Fruit fly (Drosophila melanogaster) whole organism, embryonic: ENCODE data around the gene CG6739.

Source experiments
- CG10321 ChIP-seq: fragments of 200-800 bp; sonication (Bioruptor generic); IDR thresholded peaks from 2 replicates; pipeline ENCODE4 v1.3.6; 2022; ENCODE audit warnings: missing biosample characterization, missing genetic modification characterization
- CG12071 ChIP-seq: fragments of 200-800 bp; sonication (Bioruptor generic); optimal IDR thresholded peaks from 3 replicates; lab custom pipeline; 2018; ENCODE audit warnings: missing biosample characterization, mild to moderate bottlenecking, missing genetic modification characterization
- CG14710 ChIP-seq: fragments of 200-800 bp; sonication (Bioruptor generic); optimal IDR thresholded peaks from 3 replicates; lab custom pipeline; 2019; ENCODE audit warnings: missing biosample characterization, mild to moderate bottlenecking, missing genetic modification characterization, moderate library complexity
- CG17829 ChIP-seq: fragments of 200-800 bp; optimal IDR thresholded peaks from 2 replicates; lab custom pipeline; 2019; ENCODE audit warnings: missing biosample characterization, mild to moderate bottlenecking, missing genetic modification characterization, moderate library complexity
- CG1792 ChIP-seq: fragments of 200-800 bp; sonication (Bioruptor generic); optimal IDR thresholded peaks from 2 replicates; lab custom pipeline; 2016; ENCODE audit warnings: missing biosample characterization, missing genetic modification characterization
- CG18011 ChIP-seq: fragments of 200-800 bp; sonication (Bioruptor generic); optimal IDR thresholded peaks from 2 replicates; lab custom pipeline; 2017; ENCODE audit warnings: missing biosample characterization, missing genetic modification characterization, mild to moderate bottlenecking, moderate library complexity, missing genotype
- CG1832 ChIP-seq: fragments of 200-800 bp; sonication (Bioruptor generic); optimal IDR thresholded peaks from 2 replicates; lab custom pipeline; 2017; ENCODE audit warnings: missing biosample characterization, mild to moderate bottlenecking, missing genetic modification characterization, inconsistent platforms
- CG2202 ChIP-seq: fragments of 200-800 bp; sonication (Bioruptor generic); optimal IDR thresholded peaks from 2 replicates; lab custom pipeline; 2018; ENCODE audit warnings: missing biosample characterization, mild to moderate bottlenecking, missing genetic modification characterization
- CG2712 ChIP-seq: fragments of 200-800 bp; optimal IDR thresholded peaks from 3 replicates; lab custom pipeline; 2019; ENCODE audit warnings: missing biosample characterization, mild to moderate bottlenecking, missing genetic modification characterization, moderate library complexity
- CG4328 ChIP-seq: fragments of 200-800 bp; sonication (Bioruptor generic); optimal IDR thresholded peaks from 3 replicates; lab custom pipeline; 2017; ENCODE audit warnings: missing biosample characterization, missing genetic modification reagents, missing genetic modification characterization
- CG5953 ChIP-seq: fragments of 200-800 bp; sonication (Bioruptor generic); IDR thresholded peaks from 2 replicates; pipeline ENCODE4 v1.3.6; 2022; ENCODE audit warnings: missing biosample characterization, missing genetic modification characterization
- CG9437 ChIP-seq: fragments of 200-800 bp; sonication (Bioruptor generic); optimal IDR thresholded peaks from 2 replicates; lab custom pipeline; 2018; ENCODE audit warnings: missing biosample characterization, mild to moderate bottlenecking, missing genetic modification characterization
- Dek ChIP-seq: fragments of 200-800 bp; sonication (Bioruptor generic); optimal IDR thresholded peaks from 3 replicates; lab custom pipeline; 2019; ENCODE audit warnings: missing biosample characterization, mild to moderate bottlenecking, missing genetic modification characterization, moderate library complexity
- Dref ChIP-seq: fragments of 200-800 bp; sonication (Bioruptor generic); IDR thresholded peaks from 2 replicates; pipeline ENCODE4 v1.3.6; 2022; ENCODE audit warnings: missing biosample characterization, missing genetic modification characterization
- Ets65A ChIP-seq: fragments of 200-800 bp; sonication (Bioruptor generic); peaks from one replicate; lab custom pipeline; 2016; ENCODE audit warnings: missing biosample characterization, missing genetic modification characterization
- HmgZ ChIP-seq: fragments of 200-800 bp; sonication (Bioruptor generic); optimal IDR thresholded peaks from 2 replicates; lab custom pipeline; 2018; ENCODE audit warnings: missing biosample characterization, mild to moderate bottlenecking, missing genetic modification characterization
- MTF-1 ChIP-seq: fragments of 200-800 bp; sonication (Bioruptor generic); optimal IDR thresholded peaks from 2 replicates; lab custom pipeline; 2018; ENCODE audit warnings: missing biosample characterization, mild to moderate bottlenecking, missing genetic modification characterization, borderline replicate concordance
- Mes4 ChIP-seq: fragments of 200-800 bp; sonication (Bioruptor generic); optimal IDR thresholded peaks from 2 replicates; lab custom pipeline; 2016; ENCODE audit warnings: missing biosample characterization, missing genetic modification characterization
- Neu2 ChIP-seq: fragments of 200-800 bp; sonication (Bioruptor generic); optimal IDR thresholded peaks from 3 replicates; lab custom pipeline; 2016; ENCODE audit warnings: missing biosample characterization, missing genetic modification characterization, borderline replicate concordance
- Oaz ChIP-seq: fragments of 200-800 bp; sonication (Bioruptor generic); IDR thresholded peaks from 2 replicates; pipeline ENCODE4 v1.3.6; 2022; ENCODE audit warnings: missing biosample characterization, missing genetic modification characterization
- Oli ChIP-seq: fragments of 200-800 bp; sonication (Bioruptor generic); optimal IDR thresholded peaks from 2 replicates; lab custom pipeline; 2018; ENCODE audit warnings: missing biosample characterization, mild to moderate bottlenecking, missing genetic modification characterization, moderate library complexity
- Spps ChIP-seq: fragments of 200-800 bp; sonication (Bioruptor generic); optimal IDR thresholded peaks from 2 replicates; lab custom pipeline; 2018; ENCODE audit warnings: missing biosample characterization, mild to moderate bottlenecking, missing genetic modification characterization
- Ssrp ChIP-seq: fragments of 200-800 bp; sonication (Bioruptor generic); optimal IDR thresholded peaks from 2 replicates; lab custom pipeline; 2018; ENCODE audit warnings: missing biosample characterization, mild to moderate bottlenecking, missing genetic modification characterization, moderate library complexity
- Taf1 ChIP-seq: fragments of 200-800 bp; sonication (Bioruptor generic); IDR thresholded peaks from 2 replicates; pipeline ENCODE4 v1.3.6; 2022; ENCODE audit warnings: missing biosample characterization, missing genetic modification characterization
- Xrp1 ChIP-seq: fragments of 200-800 bp; sonication (Bioruptor generic); IDR thresholded peaks from 2 replicates; pipeline ENCODE4 v1.3.6; 2022; ENCODE audit warnings: missing biosample characterization, missing genetic modification characterization
- ab ChIP-seq: fragments of 200-800 bp; sonication (Bioruptor generic); optimal IDR thresholded peaks from 2 replicates; lab custom pipeline; 2016; ENCODE audit warnings: missing biosample characterization, missing genetic modification characterization
- abd-A ChIP-seq: fragments of 200-800 bp; sonication (Bioruptor generic); optimal IDR thresholded peaks from 3 replicates; lab custom pipeline; 2019; ENCODE audit warnings: missing biosample characterization, mild to moderate bottlenecking, missing genetic modification characterization, moderate library complexity
- ara ChIP-seq: fragments of 200-800 bp; sonication (Bioruptor generic); IDR thresholded peaks from 2 replicates; pipeline ENCODE4 v1.3.6; 2022; ENCODE audit warnings: missing biosample characterization, missing genetic modification characterization
- dmrt99B ChIP-seq: fragments of 200-800 bp; sonication (Bioruptor generic); optimal IDR thresholded peaks from 2 replicates; lab custom pipeline; 2018; ENCODE audit warnings: missing biosample characterization, mild to moderate bottlenecking, missing genetic modification characterization, moderate library complexity
- en ChIP-seq: fragments of 200-800 bp; sonication (Bioruptor generic); optimal IDR thresholded peaks from 2 replicates; lab custom pipeline; 2016; ENCODE audit warnings: missing biosample characterization, missing genetic modification characterization
- exex ChIP-seq: fragments of 200-800 bp; sonication (Bioruptor generic); optimal IDR thresholded peaks from 4 replicates; lab custom pipeline; 2018; ENCODE audit warnings: missing biosample characterization, mild to moderate bottlenecking, missing genetic modification characterization, moderate library complexity
- gro ChIP-seq: fragments of 200-800 bp; sonication (Bioruptor generic); optimal IDR thresholded peaks from 2 replicates; lab custom pipeline; 2016; ENCODE audit warnings: missing biosample characterization, missing genetic modification characterization
- jigr1 ChIP-seq: fragments of 200-800 bp; sonication (Bioruptor generic); IDR thresholded peaks from 3 replicates; pipeline ENCODE4 v1.3.6; 2022; ENCODE audit warnings: missing biosample characterization, missing genetic modification characterization
- jumu ChIP-seq: fragments of 200-800 bp; sonication (Bioruptor generic); optimal IDR thresholded peaks from 3 replicates; lab custom pipeline; 2016; ENCODE audit warnings: missing biosample characterization, missing genetic modification characterization
- knrl ChIP-seq: fragments of 200-800 bp; sonication (Bioruptor generic); IDR thresholded peaks from 3 replicates; pipeline ENCODE4 v1.3.6; 2022; ENCODE audit warnings: missing biosample characterization, missing genetic modification characterization; ENCODE audit not compliant: partially characterized antibody
- nerfin-1 ChIP-seq: fragments of 200-800 bp; sonication (Bioruptor generic); optimal IDR thresholded peaks from 3 replicates; lab custom pipeline; 2019; ENCODE audit warnings: missing biosample characterization, mild to moderate bottlenecking, missing genetic modification characterization, moderate library complexity
- odd ChIP-seq: fragments of 200-800 bp; sonication (Bioruptor generic); optimal IDR thresholded peaks from 2 replicates; lab custom pipeline; 2017; ENCODE audit warnings: missing biosample characterization, mild to moderate bottlenecking, missing genetic modification characterization
- peb ChIP-seq: fragments of 200-800 bp; sonication (Bioruptor generic); IDR thresholded peaks from 2 replicates; pipeline ENCODE4 v1.3.6; 2022; ENCODE audit warnings: missing biosample characterization, missing genetic modification characterization
- salm ChIP-seq: fragments of 200-800 bp; sonication (Bioruptor generic); optimal IDR thresholded peaks from 2 replicates; lab custom pipeline; 2018; ENCODE audit warnings: missing biosample characterization, mild to moderate bottlenecking, missing genetic modification characterization
- slou ChIP-seq: fragments of 200-800 bp; sonication (Bioruptor generic); optimal IDR thresholded peaks from 3 replicates; lab custom pipeline; 2016; ENCODE audit warnings: missing biosample characterization, missing genetic modification characterization
- so ChIP-seq: fragments of 200-800 bp; sonication (Bioruptor generic); IDR thresholded peaks from 3 replicates; pipeline ENCODE4 v1.3.6; 2022; ENCODE audit warnings: missing biosample characterization, missing genetic modification characterization
- tgo ChIP-seq: fragments of 200-800 bp; sonication (Bioruptor generic); IDR thresholded peaks from 3 replicates; pipeline ENCODE4 v1.3.6; 2022; ENCODE audit warnings: missing biosample characterization, missing genetic modification characterization
- zfh1 ChIP-seq: fragments of 200-800 bp; sonication (Bioruptor generic); IDR thresholded peaks from 3 replicates; pipeline ENCODE4 v1.3.6; 2022; ENCODE audit warnings: missing biosample characterization, missing genetic modification characterization

The CG6739 gene

dm6 chr2L:7596862-7597261, 11.3 kb upstream of the CG6739 start (continued):
- TF ChIP-seq CG2202 (tag; lab: Kevin White, UChicago) (peak; percentile 86), exex (no peak), Spps (tag; lab: Kevin White, UChicago) (peak; percentile 82), jumu (GFP tag; lab: Kevin White, UChicago) (peak; percentile 84), CG9437 (GFP tag; lab: Kevin White, UChicago) (peak; percentile 54), tgo (GFP tag; lab: Robert Waterston, UW) (peak; percentile 69; the same call in 2 of the 3 replicates), salm (tag; lab: Kevin White, UChicago) (peak; percentile 73), CG1792 (peak; percentile 64), CG10321 (no peak), dmrt99B (tag; lab: Kevin White, UChicago) (peak; percentile 88), CG17829 (tag; lab: Kevin White, UChicago) (peak; percentile 92), MTF-1 (GFP tag; lab: Kevin White, UChicago) (peak; percentile 60), en (GFP tag; lab: Kevin White, UChicago) (peak; percentile 77), Oli (tag; lab: Kevin White, UChicago) (peak; percentile 88), slou (peak; percentile 20), CG5953 (GFP tag; lab: Robert Waterston, UW) (peak; percentile 90), Dek (tag; lab: Kevin White, UChicago) (no peak), Xrp1 (GFP tag; lab: Robert Waterston, UW) (peak; percentile 96), CG12071 (GFP tag; lab: Kevin White, UChicago) (peak; percentile 40), so (GFP tag; lab: Robert Waterston, UW) (peak; percentile 80; the same call in 2 of the 3 replicates), CG1832 (GFP tag; lab: Kevin White, UChicago) (no peak), Neu2 (no peak), ara (GFP tag; lab: Robert Waterston, UW) (peak; percentile 97), CG14710 (tag; lab: Kevin White, UChicago) (peak; percentile 93), Dref (no peak), zfh1 (peak; percentile 97), peb (peak; percentile 83), Taf1 (no peak), CG4328 (GFP tag; lab: Kevin White, UChicago) (peak; percentile 58), abd-A (tag; lab: Kevin White, UChicago) (no peak), CG2712 (tag; lab: Kevin White, UChicago) (peak; percentile 93), Ssrp (tag; lab: Kevin White, UChicago) (peak; percentile 92), Ets65A (GFP tag; lab: Kevin White, UChicago) (peak; percentile 91), Oaz (peak; percentile 41; the same call in 1 of the 2 replicates), HmgZ (tag; lab: Kevin White, UChicago) (peak; percentile 10), knrl (no peak), jigr1 (GFP tag; lab: Robert Waterston, UW) (no peak), nerfin-1 (peak; percentile 82), Mes4 (GFP tag; lab: Kevin White, UChicago) (peak; percentile 87), gro (no peak), odd (peak; percentile 66), CG18011 (no peak), ab (peak; percentile 58)
